Fruit fly (Drosophila melanogaster) whole organism, wandering third instar larva: ENCODE measurements around the gene CG15144.
A peak's percentile ranks its signal among the peaks of the same experiment; 100 is the strongest.

Experiments used
- Abd-B ChIP-seq: fragments of >200 bp; optimal IDR thresholded peaks from 2 replicates; lab custom pipeline; 2017; ENCODE audit warnings: missing biosample characterization, missing genetic modification characterization
- CG32264 ChIP-seq: fragments of 200-800 bp; sonication (Bioruptor generic); optimal IDR thresholded peaks from 2 replicates; lab custom pipeline; 2016; ENCODE audit warnings: missing biosample characterization, missing genetic modification characterization
- CG9705 ChIP-seq: fragments of 200-800 bp; sonication (Bioruptor generic); optimal IDR thresholded peaks from 2 replicates; lab custom pipeline; 2018; ENCODE audit warnings: missing biosample characterization, mild to moderate bottlenecking, missing genetic modification characterization
- CrebA ChIP-seq: fragments of 200-800 bp; sonication (Bioruptor generic); optimal IDR thresholded peaks from 2 replicates; lab custom pipeline; 2016; ENCODE audit warnings: missing biosample characterization, mild to moderate bottlenecking, missing genetic modification characterization, borderline replicate concordance
- Dfd ChIP-seq: fragments of >200 bp; optimal IDR thresholded peaks from 2 replicates; lab custom pipeline; 2017; ENCODE audit warnings: missing biosample characterization, missing genetic modification characterization
- Dif ChIP-seq: fragments of 200-275, 200-300 bp; sonication (Bioruptor generic); optimal IDR thresholded peaks from 2 replicates; lab custom pipeline; 2018; ENCODE audit warnings: missing biosample characterization, missing genetic modification characterization; ENCODE audit not compliant: partially characterized antibody
- HLH106 ChIP-seq: fragments of 200-800 bp; optimal IDR thresholded peaks from 3 replicates; lab custom pipeline; 2019; ENCODE audit warnings: missing biosample characterization, mild to moderate bottlenecking, missing genetic modification characterization, moderate library complexity
- Hnf4 ChIP-seq: fragments of 200-800 bp; sonication (Bioruptor generic); optimal IDR thresholded peaks from 2 replicates; lab custom pipeline; 2016; ENCODE audit warnings: missing biosample characterization, mild to moderate bottlenecking, missing genetic modification characterization
- Hr78 ChIP-seq: fragments of >200 bp; optimal IDR thresholded peaks from 2 replicates; lab custom pipeline; 2017; ENCODE audit warnings: missing biosample characterization, missing genetic modification characterization
- Mio ChIP-seq: sonication (Bioruptor generic); optimal IDR thresholded peaks from 2 replicates; lab custom pipeline; 2016; ENCODE audit warnings: missing biosample characterization, missing genetic modification characterization
- N ChIP-seq: fragments of >200 bp; optimal IDR thresholded peaks from 2 replicates; lab custom pipeline; 2018; ENCODE audit warnings: missing biosample characterization, missing external identifiers, missing genetic modification characterization
- OdsH ChIP-seq: fragments of 200-800 bp; sonication (Bioruptor generic); optimal IDR thresholded peaks from 2 replicates; lab custom pipeline; 2016; ENCODE audit warnings: missing biosample characterization, mild to moderate bottlenecking, missing genetic modification characterization
- Rel ChIP-seq, 2 experiments: fragments of 200-800 bp; sonication (Bioruptor generic) in 1 of 2; optimal IDR thresholded peaks; 2 replicates in 1 of 2; 3 replicates in 1 of 2; lab custom pipeline; 2016 to 2019; ENCODE audit warnings: mild to moderate bottlenecking in 2 of 2, missing biosample characterization in 2 of 2, missing genetic modification characterization in 2 of 2, moderate library complexity in 1 of 2
- Sp1 ChIP-seq: fragments of 200-800 bp; sonication (Bioruptor generic); optimal IDR thresholded peaks from 3 replicates; lab custom pipeline; 2019; ENCODE audit warnings: missing biosample characterization, mild to moderate bottlenecking, missing genetic modification characterization, moderate library complexity
- Vsx2 ChIP-seq: fragments of 200-300, 225-300 bp; sonication (Bioruptor generic); optimal IDR thresholded peaks from 2 replicates; lab custom pipeline; 2018; ENCODE audit warnings: missing biosample characterization, missing genetic modification characterization; ENCODE audit not compliant: partially characterized antibody
- brk ChIP-seq: fragments of 200-800 bp; sonication (Bioruptor generic); optimal IDR thresholded peaks from 2 replicates; lab custom pipeline; 2016; ENCODE audit warnings: missing biosample characterization, mild to moderate bottlenecking, missing genetic modification characterization
- dmrt93B ChIP-seq: fragments of 200-800 bp; sonication (Bioruptor generic); optimal IDR thresholded peaks from 2 replicates; lab custom pipeline; 2018; ENCODE audit warnings: missing biosample characterization, mild to moderate bottlenecking, missing genetic modification characterization
- ey ChIP-seq: fragments of 200-800 bp; sonication (Bioruptor generic); optimal IDR thresholded peaks from 2 replicates; lab custom pipeline; 2016; ENCODE audit warnings: missing biosample characterization, missing genetic modification characterization
- foxo ChIP-seq, 2 experiments: fragments of 200-800 bp; sonication (Bioruptor generic); optimal IDR thresholded peaks; 2 replicates in 1 of 2; 3 replicates in 1 of 2; lab custom pipeline; 2016 to 2017; ENCODE audit warnings: missing biosample characterization in 2 of 2, missing genetic modification characterization in 2 of 2
- fru ChIP-seq: fragments of 200-800 bp; sonication (Bioruptor generic); optimal IDR thresholded peaks from 3 replicates; lab custom pipeline; 2016; ENCODE audit warnings: missing biosample characterization, mild to moderate bottlenecking, missing genetic modification characterization
- h ChIP-seq: fragments of 200-800 bp; sonication (Bioruptor generic); optimal IDR thresholded peaks from 3 replicates; lab custom pipeline; 2016; ENCODE audit warnings: missing biosample characterization, mild to moderate bottlenecking, missing genetic modification characterization
- jim ChIP-seq: fragments of 175-275, 200-325 bp; sonication (Bioruptor generic); optimal IDR thresholded peaks from 2 replicates; lab custom pipeline; 2016; ENCODE audit warnings: missing biosample characterization, mild to moderate bottlenecking, missing genetic modification characterization
- lola ChIP-seq: fragments of >200 bp; optimal IDR thresholded peaks from 2 replicates; lab custom pipeline; 2017; ENCODE audit warnings: missing biosample characterization, missing genetic modification characterization
- pan ChIP-seq: fragments of >200 bp; optimal IDR thresholded peaks from 2 replicates; lab custom pipeline; 2017
- psq ChIP-seq: fragments of 200-800 bp; sonication (Bioruptor generic); optimal IDR thresholded peaks from 3 replicates; lab custom pipeline; 2017; ENCODE audit warnings: missing biosample characterization, mild to moderate bottlenecking, missing genetic modification characterization, moderate library complexity
- rgr ChIP-seq: fragments of 200-800 bp; sonication (Bioruptor generic); optimal IDR thresholded peaks from 3 replicates; lab custom pipeline; 2016; ENCODE audit warnings: missing biosample characterization, mild to moderate bottlenecking, missing genetic modification characterization
- sage ChIP-seq: fragments of 200-800 bp; sonication (Bioruptor generic); optimal IDR thresholded peaks from 2 replicates; lab custom pipeline; 2016; ENCODE audit warnings: missing biosample characterization, mild to moderate bottlenecking, missing genetic modification characterization
- usp ChIP-seq: fragments of >200 bp; optimal IDR thresholded peaks from 2 replicates; lab custom pipeline; 2017; ENCODE audit warnings: missing biosample characterization, missing genetic modification characterization
- woc ChIP-seq: sonication (Bioruptor generic); optimal IDR thresholded peaks from 2 replicates; lab custom pipeline; 2016; ENCODE audit warnings: missing biosample characterization, mild to moderate bottlenecking, missing genetic modification characterization

The CG15144 gene

DNA sequence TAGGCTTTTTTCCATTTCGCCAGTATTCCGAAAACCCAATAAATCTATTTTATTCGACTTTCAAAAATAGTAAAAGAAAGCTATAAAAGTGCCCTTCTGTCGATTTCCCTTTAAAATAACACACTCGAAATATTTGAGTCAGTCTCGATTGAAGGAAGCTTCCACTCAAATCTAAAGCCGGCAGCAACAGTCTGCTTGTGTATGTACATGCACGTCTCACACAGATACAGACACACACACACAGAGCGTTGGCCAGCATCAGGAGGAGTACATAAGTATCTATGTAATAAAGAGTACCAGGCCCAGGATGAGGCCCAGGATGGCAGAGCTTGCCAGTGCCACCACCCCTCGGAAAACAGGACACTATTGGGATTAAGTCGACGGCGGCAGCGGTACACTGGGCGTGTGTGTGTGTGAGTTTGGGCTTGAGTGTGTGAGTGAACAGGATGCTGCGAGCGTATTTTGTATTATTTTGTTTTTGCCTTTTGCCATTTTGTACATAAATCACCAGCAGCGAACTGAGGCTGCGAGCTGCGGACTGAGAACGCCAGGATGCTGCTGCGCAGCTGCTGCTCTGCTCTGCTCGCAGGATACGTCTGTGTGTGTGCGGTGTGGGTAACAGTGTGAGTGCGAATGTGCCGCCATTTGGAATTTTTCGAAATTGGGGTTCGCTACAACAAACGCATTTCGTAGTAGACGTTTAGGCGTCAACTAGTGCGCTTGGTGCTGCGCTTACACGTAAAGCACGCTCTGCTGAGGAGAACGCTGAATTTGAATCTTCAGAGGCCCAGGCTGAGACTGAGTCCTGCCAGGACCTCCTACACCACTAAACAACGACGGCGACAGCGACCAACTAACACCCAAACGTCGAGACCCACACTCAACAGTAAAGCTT, 31.4 kb upstream of the CG15144 start:
- no peak for TF ChIP-seq Dfd (GFP tag; lab: Kevin White, UChicago)
- no peak for TF ChIP-seq woc
- TF ChIP-seq pan (lab: Kevin White, UChicago) = no peak
- no peak for TF ChIP-seq dmrt93B (GFP tag; lab: Kevin White, UChicago)
- TF ChIP-seq Dif (GFP tag; lab: Kevin White, UChicago) = no peak
- TF ChIP-seq N (GFP tag; lab: Kevin White, UChicago) = no peak
- no peak for TF ChIP-seq foxo (GFP tag; optimal IDR thresholded peaks at IDR 0.05; lab: Kevin White, UChicago)
- TF ChIP-seq Vsx2 (GFP tag; lab: Kevin White, UChicago) = no peak
- no peak for TF ChIP-seq psq (GFP tag; lab: Kevin White, UChicago)
- TF ChIP-seq Sp1 (GFP tag; lab: Kevin White, UChicago) = no peak
- TF ChIP-seq ey (GFP tag; lab: Kevin White, UChicago) = no peak
- TF ChIP-seq brk (GFP tag; lab: Kevin White, UChicago) = no peak
- TF ChIP-seq Rel (GFP tag; optimal IDR thresholded peaks at IDR 0.05; lab: Kevin White, UChicago) = no peak
- TF ChIP-seq Rel (tag; optimal IDR thresholded peaks at IDR 0.05; lab: Kevin White, UChicago) = no peak
- no peak for TF ChIP-seq Hnf4 (GFP tag; lab: Kevin White, UChicago)
- no peak for TF ChIP-seq CrebA (GFP tag; lab: Kevin White, UChicago)
- TF ChIP-seq OdsH (GFP tag; lab: Kevin White, UChicago) = no peak
- TF ChIP-seq usp (GFP tag; lab: Kevin White, UChicago) = no peak
- no peak for TF ChIP-seq Mio
- TF ChIP-seq jim (GFP tag; lab: Kevin White, UChicago) = no peak
- no peak for TF ChIP-seq sage (GFP tag; lab: Kevin White, UChicago)

DNA sequence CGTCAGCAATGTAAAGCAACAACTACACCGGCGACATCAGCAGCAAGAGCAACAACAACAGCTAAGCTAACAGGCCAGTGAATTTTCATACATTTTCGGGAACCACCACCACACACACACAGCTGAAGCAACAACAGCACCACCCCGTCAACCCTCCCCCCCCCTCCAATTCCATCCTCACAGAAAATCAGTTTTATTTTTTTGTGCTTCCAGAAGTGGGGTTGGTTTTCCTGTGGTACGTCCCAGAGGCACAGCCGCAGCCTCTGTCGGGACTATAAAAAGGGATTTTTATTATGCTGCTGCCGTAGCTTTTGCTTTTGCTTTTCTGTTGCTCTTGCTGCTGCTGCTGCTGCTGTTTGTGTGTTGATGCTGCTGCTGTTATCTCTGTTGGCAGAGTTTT, 30.4 kb upstream of the CG15144 start:
- TF ChIP-seq Dif (GFP tag; lab: Kevin White, UChicago) (no peak), Abd-B (GFP tag; lab: Kevin White, UChicago) (no peak), Dfd (GFP tag; lab: Kevin White, UChicago) (peak; percentile 18), rgr (GFP tag; lab: Kevin White, UChicago) (no peak), CG32264 (GFP tag; lab: Kevin White, UChicago) (no peak), h (GFP tag; lab: Kevin White, UChicago) (no peak)
- TF ChIP-seq, all 38 proteins: peak for 1

DNA sequence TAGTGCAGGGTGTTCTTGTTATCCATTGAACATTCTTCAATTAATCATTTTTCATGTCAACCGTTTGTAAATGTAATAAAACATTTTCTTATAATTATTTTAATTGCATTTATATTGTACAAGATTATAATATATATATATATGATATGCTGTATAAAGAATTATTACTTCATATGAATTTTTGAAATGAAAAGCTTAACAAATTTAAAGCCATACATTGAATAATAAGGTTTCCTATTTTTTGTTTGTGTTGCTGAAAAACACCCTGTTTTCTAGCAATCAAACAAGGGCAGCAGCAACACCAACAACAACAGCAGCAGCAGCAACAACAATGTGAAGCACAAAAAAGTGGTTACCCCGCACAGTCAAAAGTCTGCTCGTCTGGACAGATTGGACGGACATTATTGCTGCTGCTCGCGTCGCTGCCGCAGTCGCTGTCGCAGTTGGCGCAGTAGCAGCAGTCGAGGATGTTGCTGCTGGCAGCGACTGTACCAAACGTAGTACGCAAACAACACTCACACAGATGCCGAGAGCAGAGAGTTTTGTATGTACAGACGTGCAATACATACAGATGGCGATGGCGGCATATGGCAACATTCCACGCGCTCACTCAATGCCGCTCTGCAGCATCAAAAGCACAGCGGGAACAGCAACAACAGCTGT, 29.3 kb upstream of the CG15144 start:
- TF ChIP-seq Sp1 (GFP tag; lab: Kevin White, UChicago) (peak; percentile 33), usp (GFP tag; lab: Kevin White, UChicago) (no peak), HLH106 (tag; lab: Kevin White, UChicago) (peak; percentile 13)

DNA sequence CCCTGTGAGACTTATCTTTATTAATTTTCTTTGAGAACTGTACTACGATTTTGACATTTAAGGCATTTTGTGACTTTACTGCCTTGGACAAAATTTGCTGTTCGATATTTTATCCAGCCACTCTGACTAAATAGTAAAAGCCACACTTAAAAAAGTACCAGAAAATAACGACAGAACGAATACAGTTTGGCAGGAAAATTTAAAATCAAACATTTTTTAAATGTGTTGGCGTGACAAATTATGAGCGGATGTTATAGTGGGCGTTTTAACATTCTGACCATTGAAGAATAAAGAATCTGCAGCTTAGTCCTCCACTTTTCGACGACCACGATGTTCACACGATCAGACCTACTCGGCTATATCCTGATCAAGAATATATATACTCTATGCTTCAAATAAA, 26.7 kb upstream of the CG15144 start, which contains the start of gene CG7094:
Gene CG7094, minus strand, starts transcription at position 101 of the 400 bp plus-strand sequence.
- TF ChIP-seq sage (GFP tag; lab: Kevin White, UChicago) (no peak), HLH106 (tag; lab: Kevin White, UChicago) (no peak), woc (no peak), psq (GFP tag; lab: Kevin White, UChicago) (no peak), rgr (GFP tag; lab: Kevin White, UChicago) (no peak)

DNA sequence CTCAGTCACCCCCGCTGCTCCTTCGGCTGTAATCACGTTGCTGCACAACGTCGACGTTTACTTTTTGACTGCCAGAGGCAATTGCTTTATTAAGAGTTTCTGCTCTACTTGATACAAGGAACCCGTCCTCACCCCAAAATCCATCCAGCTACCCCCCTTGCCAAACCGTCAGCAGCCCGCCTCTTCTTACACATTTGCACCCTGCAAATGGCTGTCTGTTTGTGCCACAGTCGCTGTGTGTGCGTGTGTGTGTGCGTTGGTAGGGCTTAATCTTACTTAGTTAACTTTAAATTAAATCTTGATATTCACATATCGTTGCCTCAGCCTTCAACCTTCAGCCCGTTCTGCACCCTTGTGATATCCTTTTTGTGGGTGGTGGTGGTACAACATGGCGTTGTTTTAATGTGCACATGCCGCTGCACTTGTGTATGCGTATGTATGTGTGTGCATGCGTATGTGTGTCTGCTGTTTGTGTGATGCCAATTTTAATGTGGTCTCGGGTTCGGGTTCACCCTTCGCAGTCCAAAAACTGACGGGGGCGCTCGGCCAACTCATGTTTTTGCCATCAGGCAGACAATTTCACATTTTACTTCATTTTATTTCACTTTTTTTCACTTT, 13.8 kb upstream of the CG15144 start:
- TF ChIP-seq Vsx2 (GFP tag; lab: Kevin White, UChicago) = no peak
- TF ChIP-seq Sp1 (GFP tag; lab: Kevin White, UChicago) = no peak
- no peak for TF ChIP-seq Hr78 (GFP tag; lab: Kevin White, UChicago)
- no peak for TF ChIP-seq Abd-B (GFP tag; lab: Kevin White, UChicago)
- no peak for TF ChIP-seq Rel (GFP tag; optimal IDR thresholded peaks at IDR 0.05; lab: Kevin White, UChicago)
- no peak for TF ChIP-seq Rel (tag; optimal IDR thresholded peaks at IDR 0.05; lab: Kevin White, UChicago)
- TF ChIP-seq usp (GFP tag; lab: Kevin White, UChicago) = no peak
- TF ChIP-seq fru = no peak
- no peak for TF ChIP-seq foxo (GFP tag; optimal IDR thresholded peaks at IDR 0.05; lab: Kevin White, UChicago)
- no peak for TF ChIP-seq Hnf4 (GFP tag; lab: Kevin White, UChicago)
- TF ChIP-seq h (GFP tag; lab: Kevin White, UChicago) = no peak
- no peak for TF ChIP-seq lola
- TF ChIP-seq woc = no peak
- TF ChIP-seq rgr (GFP tag; lab: Kevin White, UChicago) = no peak
- TF ChIP-seq Mio = no peak
- no peak for TF ChIP-seq N (GFP tag; lab: Kevin White, UChicago)
- no peak for TF ChIP-seq OdsH (GFP tag; lab: Kevin White, UChicago)
- TF ChIP-seq sage (GFP tag; lab: Kevin White, UChicago) = no peak
- TF ChIP-seq jim (GFP tag; lab: Kevin White, UChicago) = no peak
- no peak for TF ChIP-seq CG9705 (GFP tag; lab: Kevin White, UChicago)
- TF ChIP-seq Dif (GFP tag; lab: Kevin White, UChicago) = no peak
- TF ChIP-seq, all 38 proteins: peak for 0
